Worm (Caenorhabditis elegans): Measurements from ENCODE around the gene C45B2.1.

DNA sequence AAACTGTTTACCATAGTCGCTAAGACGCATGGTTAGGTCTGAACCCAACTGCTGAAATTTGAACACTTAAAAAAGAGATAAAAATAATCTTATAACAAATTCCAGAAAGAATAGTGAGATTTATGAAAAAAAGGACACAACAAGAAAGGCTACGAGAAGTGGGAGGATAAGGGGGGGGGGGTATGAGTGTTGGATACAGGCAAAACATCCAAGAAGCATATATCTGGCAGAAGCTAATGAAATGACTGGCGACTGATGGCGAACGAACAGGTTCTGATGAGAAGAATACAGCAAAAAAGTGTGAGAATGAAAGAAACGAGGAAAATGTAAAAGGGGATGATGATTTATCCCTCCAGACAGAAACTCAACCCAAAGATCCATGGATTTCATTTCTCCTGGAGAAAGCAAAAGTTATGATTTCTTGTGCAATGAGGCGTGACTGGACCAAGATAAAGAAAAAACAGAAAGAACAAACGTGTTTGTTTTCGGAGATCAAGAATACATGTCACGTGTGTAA is 19.9 kb upstream of the C45B2.1 start, which contains the start of gene ptr-4:
- no peak for TF ChIP-seq ztf-11 (tag; optimal IDR thresholded peaks at IDR 0.05)
- TF ChIP-seq ztf-4 (tag; optimal IDR thresholded peaks at IDR 0.05), result no peak
- TF ChIP-seq aly-2 (tag; optimal IDR thresholded peaks at IDR 0.05), result no peak
- TF ChIP-seq alr-1 (tag; optimal IDR thresholded peaks at IDR 0.05), result no peak
- TF ChIP-seq blmp-1 (tag; optimal IDR thresholded peaks at IDR 0.05; ENCODE audit: insufficient read depth), result no peak
- TF ChIP-seq unc-62 (GFP tag; optimal IDR thresholded peaks at IDR 0.05), result no peak
- TF ChIP-seq R02D3.7 (tag; optimal IDR thresholded peaks at IDR 0.05), result no peak
- TF ChIP-seq lin-11 (tag; optimal IDR thresholded peaks at IDR 0.05), result no peak
- no peak for TF ChIP-seq nhr-77 (tag; optimal IDR thresholded peaks at IDR 0.05)
- no peak for TF ChIP-seq crh-2 (tag; optimal IDR thresholded peaks at IDR 0.05)
- no peak for TF ChIP-seq lin-39 (tag; optimal IDR thresholded peaks at IDR 0.05)
- TF ChIP-seq nhr-11 (tag; optimal IDR thresholded peaks at IDR 0.05), result no peak
- no peak for TF ChIP-seq nhr-237 (tag; optimal IDR thresholded peaks at IDR 0.05)
- TF ChIP-seq ceh-82 (tag; optimal IDR thresholded peaks at IDR 0.05), result no peak
